Fruit fly (Drosophila melanogaster) Kc167 (cell line): ENCODE results near the gene Nepl11.

Experiments
- Sin3A ChIP-seq: fragments of >200 bp; optimal IDR thresholded peaks from 2 replicates; lab custom pipeline; 2018; ENCODE audit warnings: missing external identifiers
- h ChIP-seq: fragments of >200 bp; optimal IDR thresholded peaks from 3 replicates; lab custom pipeline; 2018; ENCODE audit warnings: missing external identifiers

dm6 chr3R:4310683-4311066, 16.0 kb upstream of the Nepl11 start, which contains the start of gene Vps24:
- TF ChIP-seq Sin3A (no peak), h (no peak)
